Fruit fly (Drosophila melanogaster): ENCODE measurements around the gene htk.

- TF ChIP-seq CG8478 (optimal IDR thresholded peaks at IDR 0.05) (no peak), CTCF (optimal IDR thresholded peaks at IDR 0.05) (no peak)
Measured at dm6 chrX:18797567-18797966, 45.9 kb upstream of the htk start, which contains the start of gene bnb.

All from S2 (cell line).